Fruit fly (Drosophila melanogaster) whole organism, embryonic: Measurements from ENCODE around the gene mxc.
A peak's percentile ranks its signal among the peaks of the same experiment; 100 is the strongest.

Source experiments
- Asciz ChIP-seq: fragments of 200-800 bp; sonication (Bioruptor generic); optimal IDR thresholded peaks from 2 replicates; lab custom pipeline; 2017; ENCODE audit warnings: missing biosample characterization, mild to moderate bottlenecking, missing genetic modification characterization, missing genetic modification reagents
- CG10274 ChIP-seq: fragments of 200-800 bp; sonication (Bioruptor generic); optimal IDR thresholded peaks from 3 replicates; lab custom pipeline; 2017; ENCODE audit warnings: missing biosample characterization, mild to moderate bottlenecking, missing genetic modification characterization
- CG10431 ChIP-seq: fragments of 200-800 bp; sonication (Bioruptor generic); optimal IDR thresholded peaks from 3 replicates; lab custom pipeline; 2018; ENCODE audit warnings: missing biosample characterization, mild to moderate bottlenecking, missing genetic modification characterization
- CG10654 ChIP-seq: fragments of 200-800 bp; sonication (Bioruptor generic); optimal IDR thresholded peaks from 2 replicates; lab custom pipeline; 2016; ENCODE audit warnings: missing biosample characterization, missing genetic modification characterization
- CG10979 ChIP-seq: fragments of 200-800 bp; sonication (Bioruptor generic); optimal IDR thresholded peaks from 2 replicates; lab custom pipeline; 2018; ENCODE audit warnings: missing biosample characterization, mild to moderate bottlenecking, missing genetic modification characterization, moderate library complexity
- CG11093 ChIP-seq: fragments of 200-800 bp; sonication (Bioruptor generic); IDR thresholded peaks from 3 replicates; pipeline ENCODE4 v1.3.6; 2022; ENCODE audit warnings: missing biosample characterization, missing genetic modification characterization
- CG12391 ChIP-seq: fragments of 200-800 bp; sonication (Bioruptor generic); optimal IDR thresholded peaks from 3 replicates; lab custom pipeline; 2018; ENCODE audit warnings: missing biosample characterization, mild to moderate bottlenecking, missing genetic modification characterization, moderate library complexity
- CG13123 ChIP-seq: fragments of 200-800 bp; sonication (Bioruptor generic); optimal IDR thresholded peaks from 2 replicates; lab custom pipeline; 2016; ENCODE audit warnings: missing biosample characterization, missing genetic modification characterization
- CG13624 ChIP-seq: fragments of 200-800 bp; sonication (Bioruptor generic); optimal IDR thresholded peaks from 2 replicates; lab custom pipeline; 2016; ENCODE audit warnings: missing biosample characterization, missing genetic modification characterization
- CG14965 ChIP-seq: fragments of 200-800 bp; sonication (Bioruptor generic); optimal IDR thresholded peaks from 2 replicates; lab custom pipeline; 2016; ENCODE audit warnings: missing biosample characterization, missing genetic modification characterization, borderline replicate concordance
- CG17359 ChIP-seq: fragments of 200-800 bp; sonication (Bioruptor generic); optimal IDR thresholded peaks from 3 replicates; lab custom pipeline; 2018; ENCODE audit warnings: missing biosample characterization, mild to moderate bottlenecking, missing genetic modification characterization, moderate library complexity
- CG34376 ChIP-seq: fragments of 200-800 bp; sonication (Bioruptor generic); optimal IDR thresholded peaks from 2 replicates; lab custom pipeline; 2018; ENCODE audit warnings: missing biosample characterization, mild to moderate bottlenecking, missing genetic modification characterization
- CG3847 ChIP-seq: fragments of 200-800 bp; sonication (Bioruptor generic); IDR thresholded peaks from 2 replicates; pipeline ENCODE4 v1.3.6; 2022; ENCODE audit warnings: missing biosample characterization, missing genetic modification characterization
- CG4854 ChIP-seq: fragments of 200-800 bp; sonication (Bioruptor generic); optimal IDR thresholded peaks from 2 replicates; lab custom pipeline; 2016; ENCODE audit warnings: missing biosample characterization, missing genetic modification characterization, inconsistent platforms
- CG6175 ChIP-seq: fragments of 200-800 bp; sonication (Bioruptor generic); IDR thresholded peaks from 3 replicates; pipeline ENCODE4 v1.3.6; 2022; ENCODE audit warnings: missing biosample characterization, missing genetic modification characterization
- CG7928 ChIP-seq: fragments of 200-800 bp; sonication (Bioruptor generic); optimal IDR thresholded peaks from 2 replicates; lab custom pipeline; 2017; ENCODE audit warnings: missing biosample characterization, mild to moderate bottlenecking, missing genetic modification characterization
- CG9797 ChIP-seq: fragments of 200-800 bp; sonication (Bioruptor generic); optimal IDR thresholded peaks from 3 replicates; lab custom pipeline; 2018; ENCODE audit warnings: missing biosample characterization, mild to moderate bottlenecking, missing genetic modification characterization
- CG9932 ChIP-seq: fragments of 200-800 bp; sonication (Bioruptor generic); IDR thresholded peaks from 2 replicates; pipeline ENCODE4 v1.3.6; 2022; ENCODE audit warnings: missing biosample characterization, missing genetic modification characterization
- CoRest ChIP-seq: fragments of 200-800 bp; sonication (Bioruptor generic); optimal IDR thresholded peaks from 3 replicates; lab custom pipeline; 2018; ENCODE audit warnings: missing biosample characterization, mild to moderate bottlenecking, missing genetic modification characterization, moderate library complexity
- Deaf1 ChIP-seq: fragments of 200-800 bp; optimal IDR thresholded peaks from 3 replicates; lab custom pipeline; 2019; ENCODE audit warnings: missing biosample characterization, mild to moderate bottlenecking, missing genetic modification characterization, moderate library complexity
- Dll ChIP-seq: fragments of 200-800 bp; sonication (Bioruptor generic); IDR thresholded peaks from 4 replicates; pipeline ENCODE4 v1.3.6; 2022; ENCODE audit warnings: missing biosample characterization, missing genetic modification characterization; ENCODE audit not compliant: partially characterized antibody
- Doc3 ChIP-seq: fragments of 200-800 bp; sonication (Bioruptor generic); IDR thresholded peaks from 3 replicates; pipeline ENCODE4 v1.3.6; 2022; ENCODE audit warnings: missing biosample characterization, missing genetic modification characterization; ENCODE audit not compliant: partially characterized antibody
- ERR ChIP-seq: fragments of 200-800 bp; sonication (Bioruptor generic); optimal IDR thresholded peaks from 2 replicates; lab custom pipeline; 2016; ENCODE audit warnings: missing biosample characterization, missing genetic modification characterization
- Fer1 ChIP-seq: fragments of 200-800 bp; sonication (Bioruptor generic); optimal IDR thresholded peaks from 2 replicates; lab custom pipeline; 2017; ENCODE audit warnings: missing biosample characterization, mild to moderate bottlenecking, missing genetic modification characterization
- Hey ChIP-seq: fragments of 200-800 bp; sonication (Bioruptor generic); optimal IDR thresholded peaks from 3 replicates; lab custom pipeline; 2018; ENCODE audit warnings: missing biosample characterization, mild to moderate bottlenecking, missing genetic modification characterization
- Med ChIP-seq: fragments of 200-800 bp; sonication (Bioruptor generic); peaks from one replicate; lab custom pipeline; 2016; ENCODE audit warnings: missing biosample characterization, missing genetic modification characterization, mild to moderate bottlenecking, inconsistent platforms, moderate library complexity
- Nf-YA ChIP-seq: fragments of 200-800 bp; sonication (Bioruptor generic); IDR thresholded peaks from 2 replicates; pipeline ENCODE4 v1.3.6; 2022; ENCODE audit warnings: missing biosample characterization, missing genetic modification characterization
- Optix ChIP-seq: fragments of 200-800 bp; sonication (Bioruptor generic); IDR thresholded peaks from 3 replicates; pipeline ENCODE4 v1.3.6; 2022; ENCODE audit warnings: missing biosample characterization, missing genetic modification characterization
- Sry-δ ChIP-seq: fragments of 200-800 bp; sonication (Bioruptor generic); optimal IDR thresholded peaks from 2 replicates; lab custom pipeline; 2016; ENCODE audit warnings: missing biosample characterization, missing genetic modification characterization
- amos ChIP-seq: fragments of 200-800 bp; sonication (Bioruptor generic); IDR thresholded peaks from 2 replicates; pipeline ENCODE4 v1.3.6; 2022; ENCODE audit warnings: missing biosample characterization, missing genetic modification characterization; ENCODE audit not compliant: partially characterized antibody
- aop ChIP-seq: fragments of 200-800 bp; sonication (Bioruptor generic); IDR thresholded peaks from 2 replicates; pipeline ENCODE4 v1.3.6; 2022; ENCODE audit warnings: missing biosample characterization, missing genetic modification characterization
- az2 ChIP-seq: fragments of 200-800 bp; sonication (Bioruptor generic); optimal IDR thresholded peaks from 3 replicates; lab custom pipeline; 2016; ENCODE audit warnings: missing biosample characterization, missing genetic modification characterization
- chinmo ChIP-seq: fragments of 200-800 bp; sonication (Bioruptor generic); IDR thresholded peaks from 4 replicates; pipeline ENCODE4 v1.3.6; 2022; ENCODE audit warnings: missing biosample characterization, missing genetic modification characterization; ENCODE audit not compliant: partially characterized antibody
- chn ChIP-seq: fragments of 200-800 bp; sonication (Bioruptor generic); optimal IDR thresholded peaks from 2 replicates; lab custom pipeline; 2016; ENCODE audit warnings: missing biosample characterization, missing genetic modification characterization
- cwo ChIP-seq: fragments of 200-800 bp; sonication (Bioruptor generic); optimal IDR thresholded peaks from 3 replicates; lab custom pipeline; 2017; ENCODE audit warnings: missing biosample characterization, missing genetic modification characterization, mild to moderate bottlenecking, moderate library complexity, missing genetic modification reagents
- dmrt99B ChIP-seq: fragments of 200-800 bp; sonication (Bioruptor generic); optimal IDR thresholded peaks from 2 replicates; lab custom pipeline; 2018; ENCODE audit warnings: missing biosample characterization, mild to moderate bottlenecking, missing genetic modification characterization, moderate library complexity
- dpn ChIP-seq, 2 experiments: fragments of 200-800 bp; sonication (Bioruptor generic); optimal IDR thresholded peaks; 3 replicates each; lab custom pipeline; 2016; ENCODE audit warnings: missing biosample characterization in 2 of 2, missing genetic modification characterization in 2 of 2
- exex ChIP-seq: fragments of 200-800 bp; sonication (Bioruptor generic); optimal IDR thresholded peaks from 4 replicates; lab custom pipeline; 2018; ENCODE audit warnings: missing biosample characterization, mild to moderate bottlenecking, missing genetic modification characterization, moderate library complexity
- gcm ChIP-seq: fragments of 200-800 bp; sonication (Bioruptor generic); optimal IDR thresholded peaks from 2 replicates; lab custom pipeline; 2019; ENCODE audit warnings: missing biosample characterization, mild to moderate bottlenecking, missing genetic modification characterization, moderate library complexity
- gem ChIP-seq: fragments of 200-800 bp; sonication (Bioruptor generic); optimal IDR thresholded peaks from 2 replicates; lab custom pipeline; 2019; ENCODE audit warnings: missing biosample characterization, mild to moderate bottlenecking, missing genetic modification characterization, moderate library complexity
- hb ChIP-seq: fragments of 200-800 bp; sonication (Bioruptor generic); IDR thresholded peaks from 3 replicates; pipeline ENCODE4 v1.3.6; 2022; ENCODE audit warnings: missing biosample characterization, missing genetic modification characterization; ENCODE audit not compliant: partially characterized antibody
- nerfin-2 ChIP-seq: fragments of 200-800 bp; sonication (Bioruptor generic); IDR thresholded peaks from 2 replicates; pipeline ENCODE4 v1.3.6; 2022; ENCODE audit warnings: missing biosample characterization, missing genetic modification characterization; ENCODE audit not compliant: partially characterized antibody
- pzg ChIP-seq: fragments of 200-800 bp; sonication (Bioruptor generic); optimal IDR thresholded peaks from 3 replicates; lab custom pipeline; 2018; ENCODE audit warnings: missing biosample characterization, mild to moderate bottlenecking, missing genetic modification characterization, moderate library complexity
- rib ChIP-seq: fragments of 200-800 bp; sonication (Bioruptor generic); IDR thresholded peaks from 2 replicates; pipeline ENCODE4 v1.3.6; 2022; ENCODE audit warnings: missing biosample characterization, missing genetic modification characterization
- sim ChIP-seq: fragments of 200-800 bp; sonication (Bioruptor generic); IDR thresholded peaks from 2 replicates; pipeline ENCODE4 v1.3.6; 2022; ENCODE audit warnings: missing biosample characterization, missing genetic modification characterization
- sna ChIP-seq: fragments of 200-800 bp; sonication (Bioruptor generic); IDR thresholded peaks from 2 replicates; pipeline ENCODE4 v1.3.6; 2022; ENCODE audit warnings: missing biosample characterization, missing genetic modification characterization; ENCODE audit not compliant: partially characterized antibody
- stc ChIP-seq: fragments of 200-800 bp; sonication (Bioruptor generic); IDR thresholded peaks from 2 replicates; pipeline ENCODE4 v1.3.6; 2022; ENCODE audit warnings: missing biosample characterization, missing genetic modification characterization
- wdn ChIP-seq: fragments of 200-800 bp; sonication (Bioruptor generic); IDR thresholded peaks from 2 replicates; pipeline ENCODE4 v1.3.6; 2022; ENCODE audit warnings: missing biosample characterization, missing genetic modification characterization
- wek ChIP-seq: fragments of 200-800 bp; sonication (Bioruptor generic); optimal IDR thresholded peaks from 3 replicates; lab custom pipeline; 2018; ENCODE audit warnings: missing biosample characterization, mild to moderate bottlenecking, missing genetic modification characterization, moderate library complexity
- z ChIP-seq: fragments of 200-800 bp; sonication (Bioruptor generic); IDR thresholded peaks from 3 replicates; pipeline ENCODE4 v1.3.6; 2022; ENCODE audit warnings: missing biosample characterization, missing genetic modification characterization

The mxc gene

DNA sequence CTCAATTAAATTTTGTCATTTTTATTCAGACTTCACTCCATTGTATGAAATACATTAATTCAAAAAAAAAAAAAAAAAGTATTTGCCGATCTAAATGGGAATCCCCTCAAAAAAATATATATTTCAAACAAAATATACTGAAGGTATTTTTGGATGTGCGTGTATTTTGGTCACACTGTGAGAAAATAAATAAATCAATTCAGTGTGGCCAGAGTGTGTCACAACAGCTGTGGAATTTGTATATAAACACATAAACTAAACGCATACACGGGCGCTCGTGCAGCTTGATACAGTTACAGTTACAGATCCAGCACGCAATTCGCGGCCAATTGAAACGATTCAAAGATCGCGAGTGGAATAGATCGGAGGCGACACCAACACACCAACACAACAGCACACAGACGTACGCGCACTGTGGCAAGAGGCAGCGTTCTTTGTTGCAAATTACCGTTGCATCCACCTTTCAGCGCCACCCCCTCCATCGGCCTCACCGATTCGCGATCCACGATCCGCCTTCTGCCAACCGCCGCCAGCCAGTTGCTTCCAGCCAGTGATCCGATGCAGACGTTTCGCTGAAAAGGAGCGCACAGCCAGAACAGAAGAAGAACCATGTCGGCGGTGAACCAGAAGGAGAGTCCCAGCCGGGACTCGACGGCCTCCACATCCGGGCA is 7.0 kb upstream of the mxc start, which contains the start of gene CG17754 (continued):
- no peak for TF ChIP-seq CG14965 (GFP tag; lab: Kevin White, UChicago)
- TF ChIP-seq CG11093 (GFP tag; lab: Robert Waterston, UW) = no peak
- TF ChIP-seq cwo = no peak
- no peak for TF ChIP-seq gcm
- TF ChIP-seq rib (GFP tag; lab: Robert Waterston, UW) = no peak
- no peak for TF ChIP-seq Optix (GFP tag; lab: Robert Waterston, UW)
- no peak for TF ChIP-seq CG9932 (GFP tag; lab: Robert Waterston, UW)
- TF ChIP-seq CG10274 (GFP tag; lab: Kevin White, UChicago) = no peak
- TF ChIP-seq Sry-δ (GFP tag; lab: Kevin White, UChicago) = no peak
- TF ChIP-seq CG10979 (tag; lab: Kevin White, UChicago) = no peak
- no peak for TF ChIP-seq Asciz (GFP tag; lab: Kevin White, UChicago)
- TF ChIP-seq CG13123 = no peak
- TF ChIP-seq Doc3 (GFP tag; lab: Robert Waterston, UW) = no peak
- no peak for TF ChIP-seq Deaf1 (tag; lab: Kevin White, UChicago)
- TF ChIP-seq CG9797 (GFP tag; lab: Kevin White, UChicago) = peak; percentile 78
- TF ChIP-seq Fer1 (GFP tag; lab: Kevin White, UChicago) = no peak
- no peak for TF ChIP-seq CG12391
- TF ChIP-seq CG10431 (GFP tag; lab: Kevin White, UChicago) = no peak
- no peak for TF ChIP-seq CG34376 (GFP tag; lab: Kevin White, UChicago)
- TF ChIP-seq nerfin-2 (GFP tag; lab: Robert Waterston, UW) = no peak
- no peak for TF ChIP-seq dmrt99B (tag; lab: Kevin White, UChicago)
- TF ChIP-seq CG6175 (GFP tag; lab: Robert Waterston, UW) = no peak
- TF ChIP-seq Hey (tag; lab: Kevin White, UChicago) = no peak
- TF ChIP-seq pzg (GFP tag; lab: Kevin White, UChicago) = peak; percentile 61
- no peak for TF ChIP-seq wdn
- TF ChIP-seq CoRest = peak; percentile 79
- TF ChIP-seq stc (GFP tag; lab: Robert Waterston, UW) = no peak
- no peak for TF ChIP-seq CG10654 (GFP tag; lab: Kevin White, UChicago)
- TF ChIP-seq sim = no peak
- no peak for TF ChIP-seq aop (GFP tag; lab: Robert Waterston, UW)
- no peak for TF ChIP-seq CG7928
- TF ChIP-seq az2 (GFP tag; lab: Kevin White, UChicago) = no peak
- TF ChIP-seq chinmo (GFP tag; lab: Robert Waterston, UW) = 0 out of 4 replicates have a peak, but pooled peaks have one; percentile 47
- TF ChIP-seq Dll = no peak
- TF ChIP-seq amos (GFP tag; lab: Robert Waterston, UW) = no peak
- no peak for TF ChIP-seq gem (tag; lab: Kevin White, UChicago)
- peak; percentile 38 for TF ChIP-seq CG3847 (GFP tag; lab: Robert Waterston, UW)
- no peak for TF ChIP-seq exex (tag; lab: Kevin White, UChicago)
- TF ChIP-seq CG17359 (tag; lab: Kevin White, UChicago) = peak; percentile 44
- TF ChIP-seq sna = no peak
- TF ChIP-seq ERR (GFP tag; lab: Kevin White, UChicago) = no peak
- TF ChIP-seq Med (GFP tag; lab: Kevin White, UChicago) = peak; percentile 69
- no peak for TF ChIP-seq chn (GFP tag; lab: Kevin White, UChicago)
- no peak for TF ChIP-seq wek (GFP tag; lab: Kevin White, UChicago)
- no peak for TF ChIP-seq hb (GFP tag; lab: Robert Waterston, UW)
- TF ChIP-seq z (GFP tag; lab: Robert Waterston, UW) = no peak
- TF ChIP-seq Nf-YA (GFP tag; lab: Robert Waterston, UW) = no peak
- TF ChIP-seq CG4854 = no peak
- TF ChIP-seq CG13624 (GFP tag; lab: Kevin White, UChicago) = no peak
- TF ChIP-seq dpn (GFP tag; optimal IDR thresholded peaks at IDR 0.05; lab: Kevin White, UChicago) = no peak
